Worm (Caenorhabditis elegans) whole organism, L1 larva: ENCODE data around the gene cyp-34A8.

Experiments used
- C04F5.9 ChIP-seq: sonication (generic microtip); optimal IDR thresholded peaks from 2 replicates; lab custom pipeline; 2016; ENCODE audit warnings: missing genetic modification characterization, missing compliant biosample characterization
- ama-1 ChIP-seq: fragments of 150-350 bp; optimal IDR thresholded peaks from 2 replicates; lab custom pipeline; 2014
- ceh-8 ChIP-seq: fragments of 200-800 bp; sonication (Bioruptor generic); optimal IDR thresholded peaks from 2 replicates; lab custom pipeline; 2018; ENCODE audit warnings: mild to moderate bottlenecking, missing genetic modification characterization, moderate library complexity, missing compliant biosample characterization
- ceh-82 ChIP-seq, 3 experiments: fragments of 150-350 bp in 1 of 3; sonication (generic microtip) in 2 of 3; optimal IDR thresholded peaks; 2 replicates each; lab custom pipeline; 2014 to 2017; ENCODE audit warnings: missing biosample characterization in 3 of 3, missing genetic modification characterization in 3 of 3
- dpl-1 ChIP-seq, 3 experiments: fragments of 150-350 bp in 2 of 3; sonication (generic microtip) in 1 of 3; optimal IDR thresholded peaks; 2 replicates each; lab custom pipeline; 2014 to 2017; ENCODE audit warnings: missing biosample characterization in 3 of 3, missing genetic modification characterization in 3 of 3, missing genetic modification reagents in 3 of 3
- dsc-1 ChIP-seq: sonication (generic microtip); optimal IDR thresholded peaks from 2 replicates; lab custom pipeline; 2016; ENCODE audit warnings: mild to moderate bottlenecking, missing genetic modification characterization, missing compliant biosample characterization
- efl-1 ChIP-seq, 4 experiments: fragments of 150-350 bp; optimal IDR thresholded peaks in 3 of 4; peaks in 1 of 4; 1 replicate in 1 of 4; 2 replicates in 3 of 4; lab custom pipeline; 2014; ENCODE audit warnings: missing biosample characterization in 2 of 4, missing genetic modification characterization in 2 of 4, missing genetic modification reagents in 2 of 4
- elt-2 ChIP-seq: sonication (generic microtip); optimal IDR thresholded peaks from 2 replicates; lab custom pipeline; 2016; ENCODE audit warnings: missing genetic modification characterization, mild to moderate bottlenecking, inconsistent platforms, missing compliant biosample characterization, missing genetic modification reagents
- elt-3 ChIP-seq, 6 experiments: fragments of 150-350 bp in 1 of 6; sonication (generic microtip); optimal IDR thresholded peaks; 2 replicates each; lab custom pipeline; 2017 to 2018; ENCODE audit warnings: missing biosample characterization in 6 of 6, missing genetic modification characterization in 6 of 6, inconsistent platforms in 1 of 6
- fkh-10 ChIP-seq: sonication (generic microtip); optimal IDR thresholded peaks from 2 replicates; lab custom pipeline; 2017; ENCODE audit warnings: missing biosample characterization, missing genetic modification reagents, missing genetic modification characterization
- grh-1 ChIP-seq: fragments of 200-800 bp; sonication (Bioruptor generic); IDR thresholded peaks from 2 replicates; pipeline ENCODE4 v1.3.6; 2022; ENCODE audit warnings: missing genetic modification reagents, missing genetic modification characterization, missing compliant biosample characterization
- irx-1 ChIP-seq: sonication (generic microtip); optimal IDR thresholded peaks from 2 replicates; lab custom pipeline; 2016; ENCODE audit warnings: missing genetic modification characterization, missing compliant biosample characterization
- isw-1 ChIP-seq: fragments of 200-800 bp; sonication (Bioruptor generic); IDR thresholded peaks from 2 replicates; pipeline ENCODE4 v1.3.6; 2022; ENCODE audit warnings: missing genetic modification characterization, missing compliant biosample characterization
- lin-15B ChIP-seq: fragments of 150-350 bp; sonication (generic microtip); optimal IDR thresholded peaks from 3 replicates; lab custom pipeline; 2014; ENCODE audit warnings: missing biosample characterization, missing genetic modification characterization
- lir-3 ChIP-seq: sonication (generic microtip); optimal IDR thresholded peaks from 2 replicates; lab custom pipeline; 2016; ENCODE audit warnings: mild to moderate bottlenecking, missing genetic modification characterization, moderate library complexity, missing compliant biosample characterization; ENCODE audit not compliant: poor library complexity
- lsy-2 ChIP-seq, 2 experiments: fragments of 150-350 bp; optimal IDR thresholded peaks; 2 replicates each; lab custom pipeline; 2014; ENCODE audit warnings: missing biosample characterization in 2 of 2, missing genetic modification characterization in 2 of 2
- mef-2 ChIP-seq: fragments of 150-350 bp; optimal IDR thresholded peaks from 2 replicates; lab custom pipeline; 2014; ENCODE audit warnings: missing biosample characterization, missing genetic modification characterization
- nhr-20 ChIP-seq: sonication (generic microtip); optimal IDR thresholded peaks from 2 replicates; lab custom pipeline; 2016; ENCODE audit warnings: mild to moderate bottlenecking, missing genetic modification characterization, missing compliant biosample characterization
- nhr-47 ChIP-seq: sonication (generic microtip); optimal IDR thresholded peaks from 2 replicates; lab custom pipeline; 2016; ENCODE audit warnings: mild to moderate bottlenecking, missing genetic modification characterization, moderate library complexity, missing compliant biosample characterization
- nhr-71 ChIP-seq: sonication (generic microtip); optimal IDR thresholded peaks from 2 replicates; lab custom pipeline; 2016; ENCODE audit warnings: mild to moderate bottlenecking, missing genetic modification characterization, moderate library complexity, missing compliant biosample characterization
- nhr-76 ChIP-seq: sonication (generic microtip); optimal IDR thresholded peaks from 2 replicates; lab custom pipeline; 2017; ENCODE audit warnings: missing biosample characterization, missing genetic modification characterization
- nhr-85 ChIP-seq: sonication (generic microtip); peaks from one replicate; lab custom pipeline; 2016; ENCODE audit warnings: missing genetic modification characterization, inconsistent platforms, missing compliant biosample characterization
- nhr-90 ChIP-seq: sonication (generic microtip); optimal IDR thresholded peaks from 2 replicates; lab custom pipeline; 2016; ENCODE audit warnings: mild to moderate bottlenecking, missing genetic modification characterization, missing compliant biosample characterization; ENCODE audit not compliant: poor library complexity
- pag-3 ChIP-seq: sonication (generic microtip); optimal IDR thresholded peaks from 2 replicates; lab custom pipeline; 2017; ENCODE audit warnings: missing genetic modification characterization, mild to moderate bottlenecking, missing compliant biosample characterization, antibody characterized with exemption, borderline replicate concordance; ENCODE audit not compliant: insufficient read depth
- rnt-1 ChIP-seq: sonication (generic microtip); optimal IDR thresholded peaks from 2 replicates; lab custom pipeline; 2016; ENCODE audit warnings: mild to moderate bottlenecking, missing genetic modification characterization, moderate library complexity, missing compliant biosample characterization
- skn-1 ChIP-seq: fragments of 150-350 bp; optimal IDR thresholded peaks from 2 replicates; lab custom pipeline; 2014; ENCODE audit warnings: missing biosample characterization, missing genetic modification characterization
- sup-37 ChIP-seq: fragments of 200-800 bp; sonication (Bioruptor generic); optimal IDR thresholded peaks from 2 replicates; lab custom pipeline; 2018; ENCODE audit warnings: mild to moderate bottlenecking, missing genetic modification characterization, missing compliant biosample characterization
- tbx-2 ChIP-seq: sonication (generic microtip); optimal IDR thresholded peaks from 2 replicates; lab custom pipeline; 2016; ENCODE audit warnings: missing genetic modification characterization, missing compliant biosample characterization
- tlp-1 ChIP-seq: fragments of 150-350 bp; optimal IDR thresholded peaks from 2 replicates; lab custom pipeline; 2014; ENCODE audit warnings: missing biosample characterization, missing genetic modification characterization
- unc-62 ChIP-seq: fragments of 150-350 bp; optimal IDR thresholded peaks from 2 replicates; lab custom pipeline; 2014; ENCODE audit warnings: missing biosample characterization, missing genetic modification reagents, missing genetic modification characterization
- unc-86 ChIP-seq: sonication (generic microtip); optimal IDR thresholded peaks from 2 replicates; lab custom pipeline; 2016; ENCODE audit warnings: missing genetic modification characterization, missing compliant biosample characterization
- unc-98 ChIP-seq: fragments of 200-800 bp; sonication (Bioruptor generic); IDR thresholded peaks from 2 replicates; pipeline ENCODE4 v1.3.6; 2022; ENCODE audit warnings: missing genetic modification characterization, missing compliant biosample characterization
- xbp-1 ChIP-seq: sonication (generic microtip); optimal IDR thresholded peaks from 2 replicates; lab custom pipeline; 2016; ENCODE audit warnings: missing genetic modification characterization, missing compliant biosample characterization
- ztf-11 ChIP-seq, 2 experiments: sonication (generic microtip); optimal IDR thresholded peaks; 2 replicates each; lab custom pipeline; 2016 to 2017; ENCODE audit warnings: missing genetic modification characterization in 2 of 2, missing biosample characterization in 1 of 2, missing compliant biosample characterization in 1 of 2
- ztf-4 ChIP-seq: fragments of 150-350 bp; optimal IDR thresholded peaks from 2 replicates; lab custom pipeline; 2014; ENCODE audit warnings: missing biosample characterization, missing genetic modification characterization

cyp-34A8 gene

DNA sequence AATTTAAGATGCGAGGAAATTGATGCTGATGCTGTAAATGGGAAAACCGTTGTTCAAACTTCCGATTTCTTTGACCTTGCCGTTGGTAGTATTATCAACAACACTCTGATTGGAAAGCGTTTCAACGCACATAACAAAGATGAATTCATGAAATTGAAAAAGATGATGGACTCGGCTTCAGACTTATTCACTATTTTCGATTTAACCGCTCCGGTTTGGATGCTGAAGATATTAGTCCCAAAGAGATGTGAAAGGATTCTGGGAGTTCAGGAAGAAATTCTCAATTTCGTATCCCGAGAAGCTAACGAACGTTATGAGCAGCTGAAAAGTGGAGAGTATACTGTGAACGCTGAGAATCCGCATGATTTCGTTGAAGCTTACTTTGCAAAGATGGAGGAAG lies 24.3 kb downstream of the cyp-34A8 start:
- no peak for TF ChIP-seq tlp-1 (tag; lab: Kevin White, UChicago)
- no peak for TF ChIP-seq isw-1
- no peak for TF ChIP-seq nhr-85 (tag; lab: Kevin White, UChicago)
- no peak for TF ChIP-seq ceh-82 (tag; optimal IDR thresholded peaks at IDR 0.05; lab: Kevin White, UChicago)
- no peak for TF ChIP-seq sup-37 (GFP tag; lab: Kevin White, UChicago)
- no peak for TF ChIP-seq elt-3 (tag; optimal IDR thresholded peaks at IDR 0.05; lab: Kevin White, UChicago)
- TF ChIP-seq nhr-76, result no peak
- TF ChIP-seq skn-1 (tag; lab: Kevin White, UChicago), result no peak
- TF ChIP-seq, all 84 proteins: peak for 0

DNA sequence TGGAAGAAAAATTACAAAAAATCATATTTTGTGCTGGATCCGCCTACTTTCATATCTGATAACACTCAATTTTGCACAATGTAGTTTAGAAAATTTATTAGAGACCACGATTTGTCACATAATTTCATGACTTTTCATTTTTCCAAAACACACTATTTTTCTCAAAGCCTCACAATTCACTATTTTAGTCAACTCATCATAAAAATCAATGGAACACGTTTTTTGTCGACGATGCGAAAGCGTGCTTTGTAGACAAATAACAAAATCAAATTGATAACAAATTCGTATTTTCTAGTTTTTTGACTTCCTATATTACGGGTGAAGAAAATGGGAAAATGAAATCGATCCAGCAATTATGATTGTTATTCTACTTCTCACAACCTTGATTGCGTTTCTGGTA lies 25.8 kb downstream of the cyp-34A8 start, which contains the start of gene cyp-35B2:
Gene cyp-35B2, plus strand, starts transcription at position 301 of the 400 bp plus-strand sequence.
- no peak for TF ChIP-seq tlp-1 (tag; lab: Kevin White, UChicago)
- no peak for TF ChIP-seq isw-1
- TF ChIP-seq dpl-1 (GFP tag; optimal IDR thresholded peaks at IDR 0.05; lab: Kevin White, UChicago), result no peak
- TF ChIP-seq lin-15B (tag; lab: Kevin White, UChicago), result no peak
- no peak for TF ChIP-seq sup-37 (GFP tag; lab: Kevin White, UChicago)
- TF ChIP-seq fkh-10 (GFP tag; lab: Kevin White, UChicago), result no peak
- no peak for TF ChIP-seq dsc-1 (tag; lab: Kevin White, UChicago)
- TF ChIP-seq nhr-47 (tag; lab: Kevin White, UChicago), result no peak
- TF ChIP-seq ceh-8 (GFP tag; lab: Kevin White, UChicago), result no peak
- TF ChIP-seq nhr-20 (tag; lab: Kevin White, UChicago), result no peak
- TF ChIP-seq nhr-71 (tag; lab: Kevin White, UChicago), result no peak
- TF ChIP-seq elt-3 (tag; optimal IDR thresholded peaks at IDR 0.05; lab: Kevin White, UChicago), result no peak
- TF ChIP-seq efl-1 (optimal IDR thresholded peaks at IDR 0.05; lab: Kevin White, UChicago), result no peak
- no peak for TF ChIP-seq efl-1 (GFP tag; optimal IDR thresholded peaks at IDR 0.05 in 1 of 2; lab: Kevin White, UChicago)
- TF ChIP-seq rnt-1 (tag; lab: Kevin White, UChicago), result no peak
- TF ChIP-seq ztf-4, result no peak
- TF ChIP-seq lir-3 (tag; lab: Kevin White, UChicago), result no peak
- TF ChIP-seq, all 84 proteins: peak for 0

DNA sequence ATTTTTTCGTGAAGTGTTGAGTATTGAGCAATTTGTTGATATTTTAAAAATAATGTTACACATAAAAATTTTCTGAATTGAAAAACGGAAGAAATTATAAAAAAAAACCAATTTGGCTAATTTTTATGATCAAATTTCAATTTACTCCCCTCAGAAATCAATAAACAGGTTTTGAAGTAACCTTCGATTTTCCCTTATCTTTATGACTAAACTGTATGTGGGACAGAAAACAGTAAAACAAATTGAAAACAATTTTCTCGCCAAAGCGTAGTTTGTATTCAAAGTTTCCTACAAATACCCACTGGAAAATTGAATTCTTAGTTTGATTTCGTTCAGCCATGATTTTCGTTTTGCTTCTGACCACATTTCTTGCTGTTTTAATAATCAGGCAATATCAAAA lies 28.8 kb downstream of the cyp-34A8 start, which contains the start of gene cyp-35B1:
Gene cyp-35B1, plus strand, starts transcription at position 244 of the 400 bp plus-strand sequence.
- TF ChIP-seq ztf-4 (no peak), tbx-2 (tag; lab: Kevin White, UChicago) (no peak), ama-1 (lab: Kevin White, UChicago) (no peak), unc-62 (GFP tag; lab: Kevin White, UChicago) (no peak), C04F5.9 (tag; lab: Kevin White, UChicago) (no peak), ztf-11 (tag; optimal IDR thresholded peaks at IDR 0.05; lab: Kevin White, UChicago) (no peak), mef-2 (tag; lab: Kevin White, UChicago) (no peak), fkh-10 (GFP tag; lab: Kevin White, UChicago) (no peak), irx-1 (no peak), unc-98 (GFP tag; lab: Robert Waterston, UW) (no peak), lsy-2 (tag; optimal IDR thresholded peaks at IDR 0.05; lab: Kevin White, UChicago) (no peak), xbp-1 (tag; lab: Kevin White, UChicago) (no peak), nhr-90 (no peak), grh-1 (GFP tag; lab: Robert Waterston, UW) (no peak), pag-3 (no peak)

DNA sequence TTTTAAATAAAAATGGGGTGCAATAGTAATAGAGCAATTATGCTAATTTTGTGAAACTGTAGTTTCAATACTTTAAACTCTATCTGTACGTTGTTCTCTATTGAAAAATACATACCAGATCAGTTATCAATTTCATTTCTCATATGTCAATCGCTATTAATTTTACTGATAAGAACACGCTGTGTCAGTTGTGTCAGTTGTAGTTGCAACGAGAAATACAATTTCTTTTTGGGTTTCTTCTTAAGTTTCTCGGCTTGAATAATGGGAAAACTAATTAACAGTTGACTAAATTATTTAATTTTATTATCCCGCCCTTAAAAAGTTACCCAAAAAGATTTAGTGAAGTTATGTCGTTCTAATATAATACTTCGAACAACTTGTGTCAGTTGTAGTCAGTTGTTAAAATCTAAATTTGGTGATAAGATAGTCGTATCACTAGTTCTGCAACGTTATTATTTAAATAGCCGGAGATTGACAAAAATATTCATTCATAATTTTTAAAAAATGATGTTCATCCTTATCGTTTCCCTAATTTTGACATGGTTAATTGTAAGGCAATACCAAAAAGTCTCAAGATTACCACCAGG lies 31.6 kb downstream of the cyp-34A8 start, which contains the start of gene cyp-35A5:
Gene cyp-35A5, plus strand, starts transcription at position 435 of the 587 bp plus-strand sequence.
- no peak for TF ChIP-seq unc-86
- TF ChIP-seq elt-2 (tag; lab: Kevin White, UChicago), result peak; percentile 85
- peak; percentile 2 for TF ChIP-seq nhr-20 (tag; lab: Kevin White, UChicago)
- TF ChIP-seq nhr-90, result no peak
